Worm (Caenorhabditis elegans) whole organism, young adult: Measurements from ENCODE around the gene erfa-3.

Experiments used
- B0261.1 ChIP-seq: sonication (generic microtip); optimal IDR thresholded peaks from 2 replicates; lab custom pipeline; 2016; ENCODE audit warnings: mild to moderate bottlenecking, missing genetic modification characterization, moderate library complexity, missing compliant biosample characterization
- C06A6.2 ChIP-seq: fragments of 200-800 bp; sonication (Bioruptor generic); conservative IDR thresholded peaks from 2 replicates; pipeline ENCODE4 v1.3.6; 2022; ENCODE audit warnings: missing genetic modification characterization, missing compliant biosample characterization
- C17E4.6 ChIP-seq: fragments of 200-800 bp; sonication (Bioruptor generic); IDR thresholded peaks from 2 replicates; pipeline ENCODE4 v1.3.6; 2022; ENCODE audit warnings: missing genetic modification reagents, missing genetic modification characterization, missing compliant biosample characterization
- F23B12.7 ChIP-seq: sonication (generic microtip); optimal IDR thresholded peaks from 2 replicates; lab custom pipeline; 2017; ENCODE audit warnings: missing genetic modification characterization, mild to moderate bottlenecking, missing compliant biosample characterization, antibody characterized with exemption, moderate library complexity; ENCODE audit not compliant: insufficient read depth
- F33H1.4 ChIP-seq: fragments of 200-800 bp; sonication (Bioruptor generic); IDR thresholded peaks from 2 replicates; pipeline ENCODE4 v1.3.6; 2022; ENCODE audit warnings: missing genetic modification reagents, missing genetic modification characterization, missing compliant biosample characterization
- F39B2.1 ChIP-seq: fragments of 200-800 bp; sonication (Bioruptor generic); IDR thresholded peaks from 2 replicates; pipeline ENCODE4 v1.3.6; 2022; ENCODE audit warnings: missing genetic modification reagents, missing genetic modification characterization, missing compliant biosample characterization
- F55B11.4 ChIP-seq: sonication (generic microtip); optimal IDR thresholded peaks from 2 replicates; lab custom pipeline; 2016; ENCODE audit warnings: missing compliant biosample characterization, missing genetic modification characterization, borderline replicate concordance; ENCODE audit not compliant: insufficient read depth
- F57C9.4 ChIP-seq: sonication (generic microtip); optimal IDR thresholded peaks from 2 replicates; lab custom pipeline; 2017; ENCODE audit warnings: mild to moderate bottlenecking, missing genetic modification characterization, missing compliant biosample characterization
- K12H6.12 ChIP-seq: fragments of 200-800 bp; sonication (Bioruptor generic); optimal IDR thresholded peaks from 2 replicates; lab custom pipeline; 2018; ENCODE audit warnings: mild to moderate bottlenecking, missing genetic modification characterization, missing compliant biosample characterization
- T26A5.8 ChIP-seq: sonication (generic microtip); optimal IDR thresholded peaks from 2 replicates; lab custom pipeline; 2016; ENCODE audit warnings: missing genetic modification characterization, missing compliant biosample characterization
- Y53F4B.3 ChIP-seq: fragments of 200-800 bp; sonication (Bioruptor generic); IDR thresholded peaks from 2 replicates; pipeline ENCODE4 v1.3.6; 2022; ENCODE audit warnings: missing genetic modification reagents, missing genetic modification characterization, missing compliant biosample characterization
- Y56A3A.18 ChIP-seq: fragments of 200-800 bp; sonication (Bioruptor generic); IDR thresholded peaks from 2 replicates; pipeline ENCODE4 v1.3.6; 2022; ENCODE audit warnings: missing genetic modification reagents, missing genetic modification characterization, missing compliant biosample characterization
- akir-1 ChIP-seq: fragments of 200-800 bp; sonication (Bioruptor generic); optimal IDR thresholded peaks from 2 replicates; lab custom pipeline; 2018; ENCODE audit warnings: mild to moderate bottlenecking, missing genetic modification characterization, moderate library complexity, missing compliant biosample characterization
- ccch-3 ChIP-seq: fragments of 200-800 bp; sonication (Bioruptor generic); optimal IDR thresholded peaks from 2 replicates; lab custom pipeline; 2018; ENCODE audit warnings: mild to moderate bottlenecking, missing genetic modification characterization, missing compliant biosample characterization
- cebp-1 ChIP-seq, 2 experiments: fragments of 200-800 bp in 1 of 2; sonication (Bioruptor generic) in 1 of 2; sonication (generic microtip) in 1 of 2; IDR thresholded peaks in 1 of 2; optimal IDR thresholded peaks in 1 of 2; 2 replicates each; pipeline versions ENCODE4 v1.3.6 to Lab custom; 2017 to 2022; ENCODE audit warnings: missing compliant biosample characterization in 2 of 2, missing genetic modification characterization in 2 of 2, mild to moderate bottlenecking in 1 of 2, missing genetic modification reagents in 1 of 2, moderate library complexity in 1 of 2
- ceh-100 ChIP-seq: fragments of 200-800 bp; sonication (Bioruptor generic); IDR thresholded peaks from 2 replicates; pipeline ENCODE4 v1.3.6; 2022; ENCODE audit warnings: missing genetic modification reagents, missing genetic modification characterization, missing compliant biosample characterization
- ceh-27 ChIP-seq: fragments of 200-800 bp; sonication (Bioruptor generic); optimal IDR thresholded peaks from 2 replicates; lab custom pipeline; 2018; ENCODE audit warnings: mild to moderate bottlenecking, missing genetic modification characterization, moderate library complexity, missing compliant biosample characterization
- ceh-40 ChIP-seq: fragments of 200-800 bp; sonication (Bioruptor generic); IDR thresholded peaks from 2 replicates; pipeline ENCODE4 v1.3.6; 2022; ENCODE audit warnings: missing genetic modification characterization, missing compliant biosample characterization
- chd-7 ChIP-seq: sonication (generic microtip); optimal IDR thresholded peaks from 2 replicates; lab custom pipeline; 2016; ENCODE audit warnings: mild to moderate bottlenecking, missing genetic modification characterization, moderate library complexity, missing compliant biosample characterization
- die-1 ChIP-seq: sonication (generic microtip); optimal IDR thresholded peaks from 2 replicates; lab custom pipeline; 2016; ENCODE audit warnings: missing genotype, mild to moderate bottlenecking, missing genetic modification characterization, missing compliant biosample characterization
- dpff-1 ChIP-seq: sonication (generic microtip); optimal IDR thresholded peaks from 2 replicates; lab custom pipeline; 2017; ENCODE audit warnings: mild to moderate bottlenecking, missing genetic modification characterization, missing compliant biosample characterization
- efl-1 ChIP-seq: fragments of 150-350 bp; optimal IDR thresholded peaks from 2 replicates; lab custom pipeline; 2014; ENCODE audit warnings: missing biosample characterization, missing genetic modification reagents, missing genetic modification characterization
- egl-18 ChIP-seq: fragments of 200-800 bp; sonication (Bioruptor generic); IDR thresholded peaks from 2 replicates; pipeline ENCODE4 v1.3.6; 2022; ENCODE audit warnings: missing genetic modification reagents, missing genetic modification characterization, missing compliant biosample characterization
- egl-44 ChIP-seq: fragments of 200-800 bp; sonication (Bioruptor generic); IDR thresholded peaks from 2 replicates; pipeline ENCODE4 v1.3.6; 2022; ENCODE audit warnings: missing genetic modification reagents, missing genetic modification characterization, missing compliant biosample characterization
- egrh-3 ChIP-seq: fragments of 200-800 bp; sonication (Bioruptor generic); IDR thresholded peaks from 2 replicates; pipeline ENCODE4 v1.3.6; 2022; ENCODE audit warnings: missing genetic modification reagents, missing genetic modification characterization, missing compliant biosample characterization
- ekl-4 ChIP-seq: fragments of 200-800 bp; sonication (Bioruptor generic); IDR thresholded peaks from 2 replicates; pipeline ENCODE4 v1.3.6; 2022; ENCODE audit warnings: missing genetic modification reagents, missing genetic modification characterization, missing compliant biosample characterization
- ets-4 ChIP-seq: fragments of 200-800 bp; sonication (Bioruptor generic); optimal IDR thresholded peaks from 2 replicates; lab custom pipeline; 2018; ENCODE audit warnings: mild to moderate bottlenecking, missing genetic modification characterization, missing compliant biosample characterization
- fkh-3 ChIP-seq: sonication (generic microtip); optimal IDR thresholded peaks from 2 replicates; lab custom pipeline; 2016; ENCODE audit warnings: mild to moderate bottlenecking, missing genetic modification characterization, missing compliant biosample characterization
- hmg-20 ChIP-seq: fragments of 200-800 bp; sonication (Bioruptor generic); IDR thresholded peaks from 2 replicates; pipeline ENCODE4 v1.3.6; 2022; ENCODE audit warnings: missing genetic modification reagents, missing genetic modification characterization, missing compliant biosample characterization
- hsf-1 ChIP-seq: fragments of 200-800 bp; sonication (Bioruptor generic); IDR thresholded peaks from 2 replicates; pipeline ENCODE4 v1.3.6; 2022; ENCODE audit warnings: missing genetic modification reagents, missing genetic modification characterization, missing compliant biosample characterization
- let-526 ChIP-seq: fragments of 200-800 bp; sonication (Bioruptor generic); IDR thresholded peaks from 2 replicates; pipeline ENCODE4 v1.3.6; 2022; ENCODE audit warnings: missing genetic modification reagents, missing genetic modification characterization, missing compliant biosample characterization
- lin-35 ChIP-seq, 3 experiments: fragments of 150-350 bp in 2 of 3; sonication (generic microtip) in 1 of 3; optimal IDR thresholded peaks; 2 replicates each; lab custom pipeline; 2014 to 2018; ENCODE audit warnings: missing biosample characterization in 3 of 3, missing genetic modification characterization in 3 of 3, missing genetic modification reagents in 3 of 3
- lin-40 ChIP-seq: sonication (generic microtip); optimal IDR thresholded peaks from 2 replicates; lab custom pipeline; 2016; ENCODE audit warnings: missing genetic modification characterization, mild to moderate bottlenecking, missing compliant biosample characterization, missing genotype, missing genetic modification reagents
- lsl-1 ChIP-seq: fragments of 200-800 bp; sonication (Bioruptor generic); optimal IDR thresholded peaks from 2 replicates; lab custom pipeline; 2018; ENCODE audit warnings: mild to moderate bottlenecking, missing genetic modification characterization, moderate library complexity, missing compliant biosample characterization
- lsy-27 ChIP-seq: sonication (generic microtip); optimal IDR thresholded peaks from 2 replicates; lab custom pipeline; 2017; ENCODE audit warnings: missing genetic modification characterization, mild to moderate bottlenecking, missing compliant biosample characterization, antibody characterized with exemption, missing genotype, borderline replicate concordance; ENCODE audit not compliant: insufficient read depth
- madf-8 ChIP-seq: fragments of 200-800 bp; sonication (Bioruptor generic); conservative IDR thresholded peaks from 2 replicates; pipeline ENCODE4 v1.3.6; 2022; ENCODE audit warnings: missing genetic modification reagents, missing genetic modification characterization, missing compliant biosample characterization
- mcd-1 ChIP-seq: fragments of 200-800 bp; sonication (Bioruptor generic); IDR thresholded peaks from 2 replicates; pipeline ENCODE4 v1.3.6; 2022; ENCODE audit warnings: missing genetic modification reagents, missing genetic modification characterization, missing compliant biosample characterization
- nfyb-1 ChIP-seq: fragments of 200-800 bp; sonication (Bioruptor generic); IDR thresholded peaks from 2 replicates; pipeline ENCODE4 v1.3.6; 2022; ENCODE audit warnings: missing genetic modification reagents, missing genetic modification characterization, missing compliant biosample characterization
- nhr-27 ChIP-seq: fragments of 200-800 bp; sonication (Bioruptor generic); optimal IDR thresholded peaks from 2 replicates; lab custom pipeline; 2018; ENCODE audit warnings: mild to moderate bottlenecking, missing genetic modification characterization, moderate library complexity, missing compliant biosample characterization
- rcor-1 ChIP-seq: fragments of 200-800 bp; sonication (Bioruptor generic); IDR thresholded peaks from 2 replicates; pipeline ENCODE4 v1.3.6; 2022; ENCODE audit warnings: missing genetic modification reagents, missing genetic modification characterization, missing compliant biosample characterization
- repo-1 ChIP-seq: sonication (generic microtip); optimal IDR thresholded peaks from 2 replicates; lab custom pipeline; 2017; ENCODE audit warnings: mild to moderate bottlenecking, missing genetic modification characterization, missing compliant biosample characterization
- sea-2 ChIP-seq: fragments of 200-800 bp; sonication (Bioruptor generic); IDR thresholded peaks from 2 replicates; pipeline ENCODE4 v1.3.6; 2022; ENCODE audit warnings: missing genetic modification characterization, missing compliant biosample characterization
- somi-1 ChIP-seq: fragments of 200-800 bp; sonication (Bioruptor generic); optimal IDR thresholded peaks from 2 replicates; lab custom pipeline; 2018; ENCODE audit warnings: mild to moderate bottlenecking, missing genetic modification characterization, missing compliant biosample characterization
- tbx-9 ChIP-seq: sonication (generic microtip); optimal IDR thresholded peaks from 2 replicates; lab custom pipeline; 2016; ENCODE audit warnings: borderline replicate concordance, missing genetic modification characterization, inconsistent platforms, missing compliant biosample characterization
- tlf-1 ChIP-seq: fragments of 200-800 bp; sonication (Bioruptor generic); optimal IDR thresholded peaks from 2 replicates; lab custom pipeline; 2018; ENCODE audit warnings: mild to moderate bottlenecking, missing genetic modification characterization, missing compliant biosample characterization
- zfh-2 ChIP-seq: fragments of 200-800 bp; sonication (Bioruptor generic); conservative IDR thresholded peaks from 2 replicates; pipeline ENCODE4 v1.3.6; 2022; ENCODE audit warnings: missing genetic modification reagents, missing genetic modification characterization, missing compliant biosample characterization
- zim-3 ChIP-seq: sonication (generic microtip); optimal IDR thresholded peaks from 2 replicates; lab custom pipeline; 2017; ENCODE audit warnings: mild to moderate bottlenecking, missing genetic modification characterization, moderate library complexity, missing compliant biosample characterization
- ztf-28 ChIP-seq: fragments of 200-800 bp; sonication (Bioruptor generic); IDR thresholded peaks from 2 replicates; pipeline ENCODE4 v1.3.6; 2022; ENCODE audit warnings: missing genetic modification reagents, missing genetic modification characterization, missing compliant biosample characterization

Gene erfa-3

ce11 chrV:11122466-11122865, 9.6 kb upstream of the erfa-3 start, which contains the start of gene mboa-2 (continued):
- TF ChIP-seq ccch-3 (GFP tag; lab: Kevin White, UChicago) (no peak), ceh-40 (GFP tag; lab: Robert Waterston, UW) (no peak), Y53F4B.3 (GFP tag; lab: Robert Waterston, UW) (no peak), lsl-1 (GFP tag; lab: Kevin White, UChicago) (no peak), chd-7 (no peak), die-1 (tag; lab: Kevin White, UChicago) (no peak), lin-40 (tag; lab: Kevin White, UChicago) (peak; percentile 53), madf-8 (GFP tag; lab: Robert Waterston, UW) (no peak), efl-1 (GFP tag; lab: Kevin White, UChicago) (no peak), lin-35 (GFP tag; optimal IDR thresholded peaks at IDR 0.05; lab: Kevin White, UChicago) (peak in 1 of 3 experiments; percentile 48), mcd-1 (GFP tag; lab: Robert Waterston, UW) (no peak; the same call in 1 of the 2 replicates), ceh-27 (GFP tag; lab: Kevin White, UChicago) (no peak), hsf-1 (0 out of 2 replicates have a peak, but pooled peaks have one; percentile 47), ceh-100 (no peak), sea-2 (GFP tag; lab: Robert Waterston, UW) (no peak), ztf-28 (GFP tag; lab: Robert Waterston, UW) (no peak), T26A5.8 (tag; lab: Kevin White, UChicago) (no peak), Y56A3A.18 (GFP tag; lab: Robert Waterston, UW) (0 out of 2 replicates have a peak, but pooled peaks have one; percentile 52), nfyb-1 (peak; percentile 75), ekl-4 (GFP tag; lab: Robert Waterston, UW) (0 out of 2 replicates have a peak, but pooled peaks have one; percentile 40), cebp-1 (GFP tag; IDR thresholded peaks at IDR 0.05; lab: Robert Waterston, UW) (no peak), cebp-1 (tag; optimal IDR thresholded peaks at IDR 0.05; lab: Kevin White, UChicago) (peak; percentile 28), dpff-1 (peak; percentile 45), lsy-27 (tag; lab: Kevin White, UChicago) (no peak), nhr-27 (tag; lab: Kevin White, UChicago) (no peak), C17E4.6 (GFP tag; lab: Robert Waterston, UW) (no peak), tbx-9 (tag; lab: Kevin White, UChicago) (no peak), ets-4 (GFP tag; lab: Kevin White, UChicago) (no peak), F57C9.4 (no peak), repo-1 (tag; lab: Kevin White, UChicago) (peak; percentile 77), akir-1 (GFP tag; lab: Kevin White, UChicago) (no peak), F55B11.4 (tag; lab: Kevin White, UChicago) (no peak), F33H1.4 (no peak), K12H6.12 (tag; lab: Kevin White, UChicago) (no peak), rcor-1 (GFP tag; lab: Robert Waterston, UW) (no peak; the same call in 1 of the 2 replicates), somi-1 (GFP tag; lab: Kevin White, UChicago) (peak; percentile 36), C06A6.2 (GFP tag; lab: Robert Waterston, UW) (no peak), B0261.1 (tag; lab: Kevin White, UChicago) (no peak), hmg-20 (GFP tag; lab: Robert Waterston, UW) (no peak), zfh-2 (GFP tag; lab: Robert Waterston, UW) (no peak), zim-3 (tag; lab: Kevin White, UChicago) (no peak), egl-18 (GFP tag; lab: Robert Waterston, UW) (no peak), egrh-3 (GFP tag; lab: Robert Waterston, UW) (no peak), let-526 (GFP tag; lab: Robert Waterston, UW) (no peak), egl-44 (GFP tag; lab: Robert Waterston, UW) (no peak), fkh-3 (tag; lab: Kevin White, UChicago) (no peak), F23B12.7 (tag; lab: Kevin White, UChicago) (no peak), tlf-1 (GFP tag; lab: Kevin White, UChicago) (peak; percentile 10), F39B2.1 (no peak)
